Worm (Caenorhabditis elegans) whole organism, late embryonic: Measurements from ENCODE around the gene F52G3.1.

Experiments
- C38D4.7 ChIP-seq: fragments of 200-800 bp; sonication (Bioruptor generic); optimal IDR thresholded peaks from 2 replicates; lab custom pipeline; 2018; ENCODE audit warnings: mild to moderate bottlenecking, missing genetic modification characterization, moderate library complexity, missing compliant biosample characterization
- F13H6.1 ChIP-seq: sonication (generic microtip); optimal IDR thresholded peaks from 2 replicates; lab custom pipeline; 2016; ENCODE audit warnings: missing genetic modification characterization, missing compliant biosample characterization
- K02D7.2 ChIP-seq: sonication (generic microtip); optimal IDR thresholded peaks from 2 replicates; lab custom pipeline; 2017; ENCODE audit warnings: mild to moderate bottlenecking, missing genetic modification characterization, missing compliant biosample characterization
- K09A11.1 ChIP-seq: sonication (generic microtip); optimal IDR thresholded peaks from 2 replicates; lab custom pipeline; 2017; ENCODE audit warnings: antibody characterized with exemption, mild to moderate bottlenecking, missing genetic modification characterization, missing compliant biosample characterization; ENCODE audit not compliant: insufficient read depth
- Y22D7AL.16 ChIP-seq: sonication (generic microtip); optimal IDR thresholded peaks from 2 replicates; lab custom pipeline; 2016; ENCODE audit warnings: missing genetic modification characterization, missing compliant biosample characterization
- ahr-1 ChIP-seq: sonication (generic microtip); optimal IDR thresholded peaks from 2 replicates; lab custom pipeline; 2016; ENCODE audit warnings: missing genetic modification characterization, missing compliant biosample characterization
- ama-1 ChIP-seq: fragments of 150-350 bp; optimal IDR thresholded peaks from 2 replicates; lab custom pipeline; 2014
- ceh-14 ChIP-seq: sonication (generic microtip); optimal IDR thresholded peaks from 2 replicates; lab custom pipeline; 2016; ENCODE audit warnings: missing genotype, missing genetic modification characterization, missing compliant biosample characterization
- ceh-18 ChIP-seq: sonication (generic microtip); optimal IDR thresholded peaks from 2 replicates; lab custom pipeline; 2016; ENCODE audit warnings: missing genetic modification characterization, missing compliant biosample characterization
- ceh-19 ChIP-seq: fragments of 200-800 bp; sonication (Bioruptor generic); optimal IDR thresholded peaks from 2 replicates; lab custom pipeline; 2018; ENCODE audit warnings: mild to moderate bottlenecking, missing genetic modification characterization, missing compliant biosample characterization
- ceh-2 ChIP-seq: sonication (generic microtip); optimal IDR thresholded peaks from 2 replicates; lab custom pipeline; 2016; ENCODE audit warnings: missing genotype, missing genetic modification characterization, missing compliant biosample characterization
- ceh-24 ChIP-seq: sonication (generic microtip); optimal IDR thresholded peaks from 2 replicates; lab custom pipeline; 2016; ENCODE audit warnings: mild to moderate bottlenecking, missing genetic modification characterization, missing compliant biosample characterization
- ceh-30 ChIP-seq: fragments of 150-350 bp; optimal IDR thresholded peaks from 2 replicates; lab custom pipeline; 2014; ENCODE audit warnings: missing biosample characterization, missing genetic modification characterization
- ceh-31 ChIP-seq: sonication (generic microtip); optimal IDR thresholded peaks from 2 replicates; lab custom pipeline; 2016; ENCODE audit warnings: missing genetic modification characterization, missing compliant biosample characterization
- ceh-34 ChIP-seq: sonication (generic microtip); optimal IDR thresholded peaks from 2 replicates; lab custom pipeline; 2016; ENCODE audit warnings: mild to moderate bottlenecking, missing genetic modification characterization, missing compliant biosample characterization
- ceh-45 ChIP-seq: fragments of 200-800 bp; sonication (Bioruptor generic); IDR thresholded peaks from 2 replicates; pipeline ENCODE4 v1.3.6; 2022; ENCODE audit warnings: missing genetic modification reagents, missing genetic modification characterization, missing compliant biosample characterization
- ceh-48 ChIP-seq: sonication (generic microtip); optimal IDR thresholded peaks from 2 replicates; lab custom pipeline; 2016; ENCODE audit warnings: missing genetic modification characterization, inconsistent platforms, missing compliant biosample characterization
- ceh-9 ChIP-seq: sonication (generic microtip); optimal IDR thresholded peaks from 2 replicates; lab custom pipeline; 2016; ENCODE audit warnings: mild to moderate bottlenecking, missing genetic modification characterization, inconsistent platforms, missing compliant biosample characterization
- che-1 ChIP-seq: sonication (generic microtip); optimal IDR thresholded peaks from 2 replicates; lab custom pipeline; 2016; ENCODE audit warnings: mild to moderate bottlenecking, missing genetic modification characterization, missing compliant biosample characterization
- dmd-4 ChIP-seq: sonication (generic microtip); optimal IDR thresholded peaks from 2 replicates; lab custom pipeline; 2016; ENCODE audit warnings: borderline replicate concordance, missing genetic modification characterization, missing compliant biosample characterization
- dve-1 ChIP-seq: sonication (generic microtip); optimal IDR thresholded peaks from 2 replicates; lab custom pipeline; 2017; ENCODE audit warnings: antibody characterized with exemption, mild to moderate bottlenecking, missing genetic modification characterization, missing compliant biosample characterization
- elt-2 ChIP-seq: sonication (generic microtip); optimal IDR thresholded peaks from 2 replicates; lab custom pipeline; 2016; ENCODE audit warnings: missing genetic modification reagents, missing genetic modification characterization, missing compliant biosample characterization
- ets-4 ChIP-seq: sonication (generic microtip); optimal IDR thresholded peaks from 2 replicates; lab custom pipeline; 2016; ENCODE audit warnings: missing genetic modification characterization, missing compliant biosample characterization
- eyg-1 ChIP-seq: sonication (generic microtip); optimal IDR thresholded peaks from 2 replicates; lab custom pipeline; 2016; ENCODE audit warnings: missing genotype, missing genetic modification characterization, missing compliant biosample characterization
- fkh-10 ChIP-seq: fragments of 150-350 bp; optimal IDR thresholded peaks from 2 replicates; lab custom pipeline; 2014; ENCODE audit warnings: missing biosample characterization, missing genetic modification reagents, missing genetic modification characterization
- fkh-6 ChIP-seq: sonication (generic microtip); optimal IDR thresholded peaks from 2 replicates; lab custom pipeline; 2016; ENCODE audit warnings: missing genetic modification characterization, missing compliant biosample characterization
- gmeb-2 ChIP-seq: sonication (generic microtip); optimal IDR thresholded peaks from 2 replicates; lab custom pipeline; 2016; ENCODE audit warnings: missing genetic modification characterization, inconsistent platforms, missing compliant biosample characterization
- hlh-13 ChIP-seq: fragments of 200-800 bp; sonication (Bioruptor generic); optimal IDR thresholded peaks from 2 replicates; lab custom pipeline; 2018; ENCODE audit warnings: mild to moderate bottlenecking, missing genetic modification characterization, missing compliant biosample characterization
- hlh-15 ChIP-seq: sonication (generic microtip); optimal IDR thresholded peaks from 2 replicates; lab custom pipeline; 2016; ENCODE audit warnings: missing genetic modification characterization, missing compliant biosample characterization
- hlh-6 ChIP-seq: sonication (generic microtip); optimal IDR thresholded peaks from 2 replicates; lab custom pipeline; 2016; ENCODE audit warnings: missing genotype, missing genetic modification characterization, missing compliant biosample characterization
- madf-2 ChIP-seq: sonication (generic microtip); optimal IDR thresholded peaks from 2 replicates; lab custom pipeline; 2017; ENCODE audit warnings: missing genetic modification characterization, missing compliant biosample characterization
- mec-3 ChIP-seq: sonication (generic microtip); optimal IDR thresholded peaks from 2 replicates; lab custom pipeline; 2016; ENCODE audit warnings: borderline replicate concordance, missing genetic modification characterization, missing compliant biosample characterization
- nfya-1 ChIP-seq: sonication (generic microtip); optimal IDR thresholded peaks from 2 replicates; lab custom pipeline; 2017; ENCODE audit warnings: missing genetic modification characterization, mild to moderate bottlenecking, missing compliant biosample characterization, antibody characterized with exemption, moderate library complexity
- nhr-11 ChIP-seq: fragments of 150-350 bp; optimal IDR thresholded peaks from 2 replicates; lab custom pipeline; 2014; ENCODE audit warnings: missing biosample characterization, missing genetic modification characterization
- nhr-232 ChIP-seq: sonication (generic microtip); optimal IDR thresholded peaks from 2 replicates; lab custom pipeline; 2016; ENCODE audit warnings: missing genetic modification characterization, missing compliant biosample characterization
- npax-4 ChIP-seq: sonication (generic microtip); optimal IDR thresholded peaks from 2 replicates; lab custom pipeline; 2016; ENCODE audit warnings: missing genetic modification characterization, missing compliant biosample characterization
- pag-3 ChIP-seq: sonication (generic microtip); optimal IDR thresholded peaks from 2 replicates; lab custom pipeline; 2016; ENCODE audit warnings: missing compliant biosample characterization, missing genetic modification characterization, borderline replicate concordance
- pax-1 ChIP-seq: fragments of 150-350 bp; optimal IDR thresholded peaks from 2 replicates; lab custom pipeline; 2014; ENCODE audit warnings: missing biosample characterization, missing genetic modification characterization
- pha-2 ChIP-seq: sonication (generic microtip); optimal IDR thresholded peaks from 2 replicates; lab custom pipeline; 2017; ENCODE audit warnings: mild to moderate bottlenecking, missing genetic modification characterization, missing compliant biosample characterization
- pros-1 ChIP-seq: fragments of 150-350 bp; optimal IDR thresholded peaks from 2 replicates; lab custom pipeline; 2014; ENCODE audit warnings: missing biosample characterization, missing genetic modification reagents, missing genetic modification characterization
- ref-2 ChIP-seq: sonication (generic microtip); optimal IDR thresholded peaks from 2 replicates; lab custom pipeline; 2016; ENCODE audit warnings: missing genetic modification characterization, missing compliant biosample characterization
- sdc-2 ChIP-seq: sonication (generic microtip); optimal IDR thresholded peaks from 2 replicates; lab custom pipeline; 2016; ENCODE audit warnings: missing genotype, missing genetic modification characterization, missing compliant biosample characterization
- sox-2 ChIP-seq: fragments of 200-800 bp; sonication (Bioruptor generic); IDR thresholded peaks from 2 replicates; pipeline ENCODE4 v1.3.6; 2022; ENCODE audit warnings: missing genetic modification reagents, missing genetic modification characterization, missing compliant biosample characterization
- sox-4 ChIP-seq: sonication (generic microtip); optimal IDR thresholded peaks from 2 replicates; lab custom pipeline; 2017; ENCODE audit warnings: mild to moderate bottlenecking, missing genetic modification characterization, inconsistent platforms, missing compliant biosample characterization
- syd-9 ChIP-seq: sonication (generic microtip); optimal IDR thresholded peaks from 2 replicates; lab custom pipeline; 2016; ENCODE audit warnings: mild to moderate bottlenecking, missing genetic modification characterization, moderate library complexity, missing compliant biosample characterization
- tbx-7 ChIP-seq: sonication (generic microtip); optimal IDR thresholded peaks from 2 replicates; lab custom pipeline; 2016; ENCODE audit warnings: missing genotype, missing genetic modification characterization, missing compliant biosample characterization
- ttx-3 ChIP-seq: sonication (generic microtip); optimal IDR thresholded peaks from 2 replicates; lab custom pipeline; 2016; ENCODE audit warnings: missing genetic modification reagents, missing genetic modification characterization, missing compliant biosample characterization
- unc-42 ChIP-seq: sonication (generic microtip); optimal IDR thresholded peaks from 2 replicates; lab custom pipeline; 2016; ENCODE audit warnings: missing genotype, missing genetic modification characterization, missing compliant biosample characterization
- unc-55 ChIP-seq: sonication (generic microtip); optimal IDR thresholded peaks from 2 replicates; lab custom pipeline; 2017; ENCODE audit warnings: missing biosample characterization, missing genetic modification reagents, missing genetic modification characterization
- zip-5 ChIP-seq: sonication (generic microtip); optimal IDR thresholded peaks from 2 replicates; lab custom pipeline; 2016; ENCODE audit warnings: missing genetic modification characterization, missing compliant biosample characterization
- ztf-16 ChIP-seq: sonication (generic microtip); optimal IDR thresholded peaks from 2 replicates; lab custom pipeline; 2017; ENCODE audit warnings: missing genetic modification characterization, missing compliant biosample characterization

Gene F52G3.1

ce11 chrX:16928087-16928486, 35.6 kb upstream of the F52G3.1 start (continued):
- TF ChIP-seq mec-3 (tag; lab: Kevin White, UChicago) (no peak), nhr-11 (tag; lab: Kevin White, UChicago) (no peak), fkh-6 (tag; lab: Kevin White, UChicago) (peak; percentile 59), tbx-7 (tag; lab: Kevin White, UChicago) (peak; percentile 47), ttx-3 (tag; lab: Kevin White, UChicago) (peak; percentile 71), hlh-15 (tag; lab: Kevin White, UChicago) (peak; percentile 26), ama-1 (lab: Kevin White, UChicago) (no peak), ceh-24 (tag; lab: Kevin White, UChicago) (no peak), nfya-1 (peak; percentile 38), ets-4 (tag; lab: Kevin White, UChicago) (no peak), ceh-30 (tag; lab: Kevin White, UChicago) (no peak), ceh-2 (tag; lab: Kevin White, UChicago) (peak; percentile 40), dve-1 (peak; percentile 26), hlh-13 (peak; percentile 30), elt-2 (tag; lab: Kevin White, UChicago) (peak; percentile 70), pax-1 (tag; lab: Kevin White, UChicago) (no peak), fkh-10 (no peak), hlh-6 (tag; lab: Kevin White, UChicago) (peak; percentile 70), ceh-48 (tag; lab: Kevin White, UChicago) (peak; percentile 56), ceh-45 (GFP tag; lab: Robert Waterston, UW) (peak; percentile 50; the same call in 1 of the 2 replicates), ceh-19 (peak; percentile 57), npax-4 (peak; percentile 51), ztf-16 (tag; lab: Kevin White, UChicago) (peak; percentile 63), gmeb-2 (tag; lab: Kevin White, UChicago) (peak; percentile 63), sox-2 (GFP tag; lab: Robert Waterston, UW) (peak; percentile 75), F13H6.1 (tag; lab: Kevin White, UChicago) (no peak), ceh-18 (no peak), Y22D7AL.16 (tag; lab: Kevin White, UChicago) (peak; percentile 73), nhr-232 (tag; lab: Kevin White, UChicago) (peak; percentile 81), pha-2 (tag; lab: Kevin White, UChicago) (peak; percentile 72), ceh-34 (tag; lab: Kevin White, UChicago) (peak; percentile 71), eyg-1 (peak; percentile 11), unc-42 (tag; lab: Kevin White, UChicago) (no peak), sox-4 (tag; lab: Kevin White, UChicago) (peak; percentile 67), dmd-4 (tag; lab: Kevin White, UChicago) (peak; percentile 67), unc-55 (GFP tag; lab: Kevin White, UChicago) (no peak), syd-9 (tag; lab: Kevin White, UChicago) (peak; percentile 66), ahr-1 (tag; lab: Kevin White, UChicago) (no peak), ceh-31 (peak; percentile 57), K02D7.2 (tag; lab: Kevin White, UChicago) (no peak), ref-2 (tag; lab: Kevin White, UChicago) (peak; percentile 77), che-1 (tag; lab: Kevin White, UChicago) (peak; percentile 75), madf-2 (tag; lab: Kevin White, UChicago) (peak; percentile 58), pag-3 (tag; lab: Kevin White, UChicago) (no peak), pros-1 (no peak), ceh-14 (tag; lab: Kevin White, UChicago) (no peak), K09A11.1 (tag; lab: Kevin White, UChicago) (peak; percentile 42), sdc-2 (peak; percentile 83), zip-5 (tag; lab: Kevin White, UChicago) (peak; percentile 25), C38D4.7 (peak; percentile 66), ceh-9 (tag; lab: Kevin White, UChicago) (no peak)
